Fruit fly (Drosophila melanogaster): ENCODE results near the gene CG13126.
A peak's percentile ranks its signal among the peaks of the same experiment; 100 is the strongest.

- TF ChIP-seq CG11617 (GFP tag; optimal IDR thresholded peaks at IDR 0.05) (no peak), CG33017 (tag; optimal IDR thresholded peaks at IDR 0.05) (no peak), CG14711 (tag; optimal IDR thresholded peaks at IDR 0.05) (peak; percentile 58), tj (GFP tag; optimal IDR thresholded peaks at IDR 0.05) (peak; percentile 94), CG7101 (tag; optimal IDR thresholded peaks at IDR 0.05) (no peak), Clk (GFP tag; optimal IDR thresholded peaks at IDR 0.05) (no peak), CG12768 (GFP tag; optimal IDR thresholded peaks at IDR 0.05) (no peak), Hr96 (GFP tag; optimal IDR thresholded peaks at IDR 0.05) (no peak), cnc (optimal IDR thresholded peaks at IDR 0.05) (no peak), ovo (GFP tag; optimal IDR thresholded peaks at IDR 0.05) (no peak), pad (GFP tag; optimal IDR thresholded peaks at IDR 0.05) (no peak), Crg-1 (GFP tag; optimal IDR thresholded peaks at IDR 0.05) (no peak)
These were observed 48.7 kb upstream of the CG13126 start, which contains the start of the genes CG31875 and SoYb for dm6 chr2L:10002408-10003358.
